Worm (Caenorhabditis elegans): Measurements from ENCODE around the gene str-84.

The str-84 gene

DNA sequence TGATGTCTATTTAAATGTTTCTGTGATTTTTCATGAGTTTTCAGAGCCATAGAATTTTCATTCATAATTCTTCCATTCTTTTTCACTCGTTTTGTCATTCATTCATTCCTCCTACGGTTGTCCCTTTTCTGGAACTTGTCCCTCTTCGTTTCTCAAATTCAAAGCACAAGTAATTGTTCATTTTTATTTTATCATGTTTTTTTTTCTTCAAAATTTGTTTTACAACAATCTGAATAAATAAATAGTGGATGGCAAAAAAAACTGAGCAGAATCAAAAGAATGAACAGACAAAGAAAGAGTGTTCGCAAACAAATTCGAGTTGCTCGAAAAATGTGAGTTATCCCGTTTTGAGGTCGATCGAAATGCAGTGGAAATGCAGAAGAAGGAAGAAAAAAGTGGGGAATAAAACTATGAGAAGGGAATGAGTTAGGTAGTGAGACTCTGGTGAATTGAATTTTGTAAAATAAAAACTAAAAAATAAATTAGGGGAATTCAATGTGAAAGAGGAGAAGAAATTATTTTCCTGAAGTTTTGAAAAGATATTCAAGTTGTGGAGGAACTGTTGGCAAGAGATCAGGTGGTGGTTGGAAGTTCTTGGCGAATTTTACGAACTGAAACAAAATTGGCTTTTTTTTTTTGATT is 41.2 kb downstream of the str-84 start (continued):
- no peak for TF ChIP-seq hlh-4 (tag; optimal IDR thresholded peaks at IDR 0.05)
- TF ChIP-seq Y116A8C.19 (tag; optimal IDR thresholded peaks at IDR 0.05; ENCODE audit: borderline replicate concordance), result no peak
- TF ChIP-seq ama-1 (optimal IDR thresholded peaks at IDR 0.05), result peak; percentile 93
- no peak for TF ChIP-seq ceh-63 (GFP tag; optimal IDR thresholded peaks at IDR 0.05)
- TF ChIP-seq snpc-4 (tag; optimal IDR thresholded peaks at IDR 0.05), result no peak
- no peak for TF ChIP-seq ceh-8 (GFP tag; optimal IDR thresholded peaks at IDR 0.05)
- no peak for TF ChIP-seq unc-30 (tag; optimal IDR thresholded peaks at IDR 0.05)
- TF ChIP-seq unc-86 (tag; optimal IDR thresholded peaks at IDR 0.05), result no peak
- TF ChIP-seq skn-1 (tag; optimal IDR thresholded peaks at IDR 0.05), result peak; percentile 35
- no peak for TF ChIP-seq fkh-10 (GFP tag; optimal IDR thresholded peaks at IDR 0.05)
- TF ChIP-seq lsy-2 (tag; optimal IDR thresholded peaks at IDR 0.05), result peak in 1 of 2 experiments; percentile 28
- TF ChIP-seq isw-1 (GFP tag; IDR thresholded peaks at IDR 0.05), result no peak
- TF ChIP-seq egl-13 (tag; optimal IDR thresholded peaks at IDR 0.05), result no peak
- TF ChIP-seq nhr-85 (tag), result peak; percentile 65
- peak; percentile 62 for TF ChIP-seq snu-23 (GFP tag; optimal IDR thresholded peaks at IDR 0.05)
- peak; percentile 51 for TF ChIP-seq nhr-19 (GFP tag; conservative IDR thresholded peaks at IDR 0.05)
- no peak for TF ChIP-seq ztf-11 (tag; optimal IDR thresholded peaks at IDR 0.05)
- no peak for TF ChIP-seq pag-3 (tag; optimal IDR thresholded peaks at IDR 0.05; ENCODE audit: borderline replicate concordance, insufficient read depth)
- peak; percentile 97 for TF ChIP-seq aly-2 (tag; optimal IDR thresholded peaks at IDR 0.05)
- TF ChIP-seq egl-27 (tag; optimal IDR thresholded peaks at IDR 0.05), result no peak
- TF ChIP-seq tlp-1 (tag; optimal IDR thresholded peaks at IDR 0.05), result no peak
- no peak for TF ChIP-seq lin-14 (GFP tag; optimal IDR thresholded peaks at IDR 0.05)

DNA sequence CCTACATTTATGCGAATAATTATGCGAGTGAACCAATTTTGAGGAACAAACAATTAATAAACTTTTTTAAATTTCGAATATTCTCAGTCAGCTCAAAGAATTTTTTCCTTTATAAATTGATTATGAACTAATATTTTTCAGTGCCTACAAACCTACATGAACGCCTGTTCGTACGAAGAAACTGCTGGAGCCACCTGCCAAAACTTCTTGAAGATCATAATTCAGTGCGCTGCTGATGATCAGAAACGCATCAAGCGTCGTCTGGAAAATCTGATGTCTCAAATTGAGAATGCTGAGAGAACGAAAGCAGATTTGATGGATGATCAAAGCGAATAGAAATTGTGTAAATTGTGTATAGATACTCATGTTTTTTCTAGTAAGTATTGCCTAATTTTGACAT is 41.8 kb downstream of the str-84 start:
- TF ChIP-seq nhr-28 (tag; optimal IDR thresholded peaks at IDR 0.05), result no peak
- no peak for TF ChIP-seq nhr-84 (tag; optimal IDR thresholded peaks at IDR 0.05)
- no peak for TF ChIP-seq zag-1 (tag; optimal IDR thresholded peaks at IDR 0.05)
- TF ChIP-seq ceh-88 (GFP tag; IDR thresholded peaks at IDR 0.05), result no peak
- no peak for TF ChIP-seq ets-5 (GFP tag; IDR thresholded peaks at IDR 0.05)
- no peak for TF ChIP-seq ztf-11 (tag; optimal IDR thresholded peaks at IDR 0.05)
- no peak for TF ChIP-seq lin-14 (GFP tag; optimal IDR thresholded peaks at IDR 0.05)
- TF ChIP-seq ztf-4 (tag; optimal IDR thresholded peaks at IDR 0.05), result no peak

DNA sequence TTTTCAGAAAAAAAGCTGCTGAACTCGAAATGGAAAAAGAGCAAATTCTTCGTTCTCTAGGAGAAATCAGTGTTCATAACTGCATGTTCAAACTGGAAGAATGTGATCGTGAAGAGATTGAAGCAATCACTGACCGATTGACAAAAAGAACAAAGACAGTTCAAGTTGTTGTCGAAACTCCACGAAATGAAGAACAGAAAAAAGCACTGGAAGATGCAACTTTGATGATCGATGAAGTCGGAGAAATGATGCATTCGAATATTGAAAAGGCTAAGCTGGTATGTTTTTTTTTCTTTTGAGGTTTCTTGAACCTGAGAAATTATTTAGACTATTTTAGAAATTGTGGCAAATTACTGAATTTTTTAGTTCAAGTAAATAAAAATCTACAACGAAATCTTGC is 42.3 kb downstream of the str-84 start:
- TF ChIP-seq F16B12.6 (tag; optimal IDR thresholded peaks at IDR 0.05) (no peak), xbp-1 (tag; optimal IDR thresholded peaks at IDR 0.05) (no peak), aha-1 (tag; optimal IDR thresholded peaks at IDR 0.05) (no peak), ama-1 (optimal IDR thresholded peaks at IDR 0.05) (peak; percentile 60), skn-1 (tag; optimal IDR thresholded peaks at IDR 0.05) (no peak), sup-37 (GFP tag; optimal IDR thresholded peaks at IDR 0.05) (no peak)

DNA sequence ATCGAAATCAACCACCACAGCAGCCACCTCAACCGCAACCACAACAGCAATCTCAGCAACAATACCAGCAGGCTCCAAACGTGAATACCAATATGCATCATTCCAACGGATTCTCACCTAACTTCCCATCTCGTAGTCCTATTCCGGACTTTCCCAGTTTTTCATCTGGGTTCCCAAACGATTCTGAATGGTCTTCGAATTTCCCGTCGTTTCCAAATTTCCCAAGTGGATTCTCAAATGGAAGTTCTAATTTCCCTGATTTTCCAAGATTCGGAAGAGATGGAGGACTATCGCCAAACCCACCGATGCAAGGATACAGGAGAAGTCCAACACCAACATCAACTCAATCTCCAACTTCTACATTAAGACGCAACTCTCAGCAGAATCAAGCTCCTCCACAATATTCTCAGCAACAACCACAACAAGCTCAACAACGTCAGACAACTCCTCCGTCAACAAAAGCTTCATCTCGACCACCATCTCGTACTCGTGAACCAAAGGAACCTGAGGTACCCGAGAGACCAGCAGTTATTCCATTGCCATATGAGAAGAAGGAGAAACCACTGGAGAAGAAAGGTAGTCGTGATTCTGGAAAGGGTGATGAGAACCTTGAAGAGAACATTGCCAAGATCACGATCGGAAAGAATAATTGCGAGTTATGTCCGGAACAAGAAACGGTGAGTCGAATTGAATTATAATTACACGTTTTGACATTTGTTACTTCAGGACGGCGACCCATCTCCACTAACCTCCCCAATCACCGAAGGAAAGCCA is 43.1 kb downstream of the str-84 start:
- TF ChIP-seq pag-3 (tag; optimal IDR thresholded peaks at IDR 0.05; ENCODE audit: borderline replicate concordance, insufficient read depth) (no peak), nhr-11 (tag; optimal IDR thresholded peaks at IDR 0.05) (no peak), lin-39 (tag; optimal IDR thresholded peaks at IDR 0.05) (no peak), nhr-47 (tag; optimal IDR thresholded peaks at IDR 0.05) (no peak), aly-2 (tag; optimal IDR thresholded peaks at IDR 0.05) (no peak), lin-14 (GFP tag; optimal IDR thresholded peaks at IDR 0.05) (no peak), nhr-85 (tag) (peak; percentile 42), rnt-1 (tag; optimal IDR thresholded peaks at IDR 0.05) (no peak), ces-1 (GFP tag; optimal IDR thresholded peaks at IDR 0.05) (no peak), xbp-1 (tag; optimal IDR thresholded peaks at IDR 0.05) (no peak), zag-1 (tag; optimal IDR thresholded peaks at IDR 0.05) (no peak), lir-3 (tag; optimal IDR thresholded peaks at IDR 0.05; ENCODE audit: poor library complexity) (no peak), mep-1 (tag; optimal IDR thresholded peaks at IDR 0.05) (peak; percentile 24)
